Fruit fly (Drosophila melanogaster): ENCODE results near the gene CG8086.

The CG8086 gene

DNA sequence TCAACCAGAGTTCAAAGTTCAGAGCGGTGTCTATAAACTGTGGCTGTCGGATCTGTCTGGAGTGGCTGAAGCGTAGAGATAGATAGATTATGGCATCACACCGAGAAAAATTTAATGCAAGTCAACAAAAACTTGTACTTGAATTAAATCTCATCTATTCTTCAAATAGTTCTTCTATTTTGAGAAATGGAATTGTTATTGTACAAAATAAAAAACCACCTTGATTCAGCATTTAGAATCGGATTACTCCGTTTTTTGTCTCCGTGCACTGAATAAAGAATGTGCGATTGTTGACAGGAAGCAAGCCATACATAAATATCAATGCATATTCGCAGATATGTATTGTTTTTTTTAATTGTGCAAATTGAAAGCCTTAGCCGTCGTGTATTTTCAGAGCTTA, 27.7 kb downstream of the CG8086 start (continued):
- TF ChIP-seq grn (GFP tag; optimal IDR thresholded peaks at IDR 0.05) (no peak), ssp (GFP tag; IDR thresholded peaks at IDR 0.05) (no peak), Opbp (GFP tag; IDR thresholded peaks at IDR 0.05; ENCODE audit: partially characterized antibody) (no peak), CG6175 (GFP tag; IDR thresholded peaks at IDR 0.05) (no peak), CG8359 (GFP tag; optimal IDR thresholded peaks at IDR 0.05; ENCODE audit: borderline replicate concordance) (no peak), Xbp1 (GFP tag; optimal IDR thresholded peaks at IDR 0.05) (peak; percentile 20), CG32532 (GFP tag; IDR thresholded peaks at IDR 0.05) (peak; percentile 46; the same call in 1 of the 2 replicates), CkIIα-i1 (GFP tag; IDR thresholded peaks at IDR 0.05) (no peak), CG15514 (GFP tag; optimal IDR thresholded peaks at IDR 0.05) (no peak), chm (GFP tag; IDR thresholded peaks at IDR 0.05) (no peak), disco-r (GFP tag; optimal IDR thresholded peaks at IDR 0.05) (no peak), rib (GFP tag; IDR thresholded peaks at IDR 0.05) (no peak), pum (GFP tag; optimal IDR thresholded peaks at IDR 0.05) (no peak), MTF-1 (GFP tag; optimal IDR thresholded peaks at IDR 0.05; ENCODE audit: borderline replicate concordance) (no peak), ara (GFP tag; IDR thresholded peaks at IDR 0.05) (no peak), CG3163 (GFP tag; optimal IDR thresholded peaks at IDR 0.05) (no peak), Fer2 (tag; optimal IDR thresholded peaks at IDR 0.05) (no peak), CG9727 (GFP tag; optimal IDR thresholded peaks at IDR 0.05) (peak; percentile 41), CG18011 (GFP tag; optimal IDR thresholded peaks at IDR 0.05) (no peak), Taf1 (GFP tag; IDR thresholded peaks at IDR 0.05) (no peak), dpn (GFP tag; optimal IDR thresholded peaks at IDR 0.05) (no peak), E2f1 (GFP tag; IDR thresholded peaks at IDR 0.05) (peak; percentile 65), Bgb (GFP tag; IDR thresholded peaks at IDR 0.05; ENCODE audit: partially characterized antibody) (no peak), gt (GFP tag; IDR thresholded peaks at IDR 0.05) (no peak), dati (GFP tag; IDR thresholded peaks at IDR 0.05) (0 out of 2 replicates have a peak, but pooled peaks have one; percentile 30), Side (GFP tag; optimal IDR thresholded peaks at IDR 0.05) (no peak), CG1832 (GFP tag; optimal IDR thresholded peaks at IDR 0.05) (no peak), CG4404 (GFP tag; IDR thresholded peaks at IDR 0.05) (0 out of 2 replicates have a peak, but pooled peaks have one; percentile 25), Sox102F (GFP tag; optimal IDR thresholded peaks at IDR 0.05) (peak; percentile 33), HmgZ (tag; optimal IDR thresholded peaks at IDR 0.05) (no peak), mld (GFP tag; IDR thresholded peaks at IDR 0.05; ENCODE audit: partially characterized antibody) (no peak), Aef1 (GFP tag; IDR thresholded peaks at IDR 0.05) (no peak), Vsx1 (GFP tag; optimal IDR thresholded peaks at IDR 0.05) (no peak), CG30020 (tag; optimal IDR thresholded peaks at IDR 0.05) (no peak), CG33213 (GFP tag; optimal IDR thresholded peaks at IDR 0.05) (no peak), sima (GFP tag; optimal IDR thresholded peaks at IDR 0.05) (no peak), Nf-YC (tag; optimal IDR thresholded peaks at IDR 0.05) (no peak), CG32767 (GFP tag; IDR thresholded peaks at IDR 0.05) (no peak), vvl (GFP tag; IDR thresholded peaks at IDR 0.05) (peak; percentile 62), exex (tag; optimal IDR thresholded peaks at IDR 0.05) (no peak), BtbVII (GFP tag; optimal IDR thresholded peaks at IDR 0.05) (no peak), jing (GFP tag; optimal IDR thresholded peaks at IDR 0.05) (no peak), CG34376 (GFP tag; optimal IDR thresholded peaks at IDR 0.05) (no peak), da (GFP tag; optimal IDR thresholded peaks at IDR 0.05) (no peak), Elba2 (GFP tag; optimal IDR thresholded peaks at IDR 0.05) (no peak), Meics (GFP tag; optimal IDR thresholded peaks at IDR 0.05) (peak; percentile 6), CG12769 (tag; optimal IDR thresholded peaks at IDR 0.05) (no peak), BEAF-32 (GFP tag; optimal IDR thresholded peaks at IDR 0.05) (no peak), Rx (GFP tag; IDR thresholded peaks at IDR 0.05) (peak; percentile 19; the same call in 1 of the 2 replicates), CG4854 (GFP tag; optimal IDR thresholded peaks at IDR 0.05) (no peak), CG14014 (GFP tag; IDR thresholded peaks at IDR 0.05) (peak; percentile 45), CG8765 (GFP tag; IDR thresholded peaks at IDR 0.05) (no peak)

Measured in whole organism, embryonic.